Fruit fly (Drosophila melanogaster) whole organism, embryonic: ENCODE results near the gene Arp10.

Experiments used
- B-H2 ChIP-seq: fragments of 200-800 bp; sonication (Bioruptor generic); optimal IDR thresholded peaks from 2 replicates; lab custom pipeline; 2018; ENCODE audit warnings: missing biosample characterization, mild to moderate bottlenecking, missing genetic modification characterization
- CG10321 ChIP-seq: fragments of 200-800 bp; sonication (Bioruptor generic); IDR thresholded peaks from 2 replicates; pipeline ENCODE4 v1.3.6; 2022; ENCODE audit warnings: missing biosample characterization, missing genetic modification characterization
- CG10431 ChIP-seq: fragments of 200-800 bp; sonication (Bioruptor generic); optimal IDR thresholded peaks from 3 replicates; lab custom pipeline; 2018; ENCODE audit warnings: missing biosample characterization, mild to moderate bottlenecking, missing genetic modification characterization
- CG10979 ChIP-seq: fragments of 200-800 bp; sonication (Bioruptor generic); optimal IDR thresholded peaks from 2 replicates; lab custom pipeline; 2018; ENCODE audit warnings: missing biosample characterization, mild to moderate bottlenecking, missing genetic modification characterization, moderate library complexity
- CG13287 ChIP-seq: fragments of 200-800 bp; sonication (Bioruptor generic); IDR thresholded peaks from 2 replicates; pipeline ENCODE4 v1.3.6; 2022; ENCODE audit warnings: missing biosample characterization, missing genetic modification characterization; ENCODE audit not compliant: partially characterized antibody
- CG13775 ChIP-seq: fragments of 200-800 bp; sonication (Bioruptor generic); optimal IDR thresholded peaks from 3 replicates; lab custom pipeline; 2017; ENCODE audit warnings: missing biosample characterization, mild to moderate bottlenecking, missing genetic modification characterization
- CG14965 ChIP-seq: fragments of 200-800 bp; sonication (Bioruptor generic); optimal IDR thresholded peaks from 2 replicates; lab custom pipeline; 2016; ENCODE audit warnings: missing biosample characterization, missing genetic modification characterization, borderline replicate concordance
- CG15269 ChIP-seq: fragments of 200-800 bp; sonication (Bioruptor generic); optimal IDR thresholded peaks from 2 replicates; lab custom pipeline; 2018; ENCODE audit warnings: missing biosample characterization, mild to moderate bottlenecking, missing genetic modification characterization, moderate library complexity
- CG1603 ChIP-seq: fragments of 200-800 bp; sonication (Bioruptor generic); optimal IDR thresholded peaks from 2 replicates; lab custom pipeline; 2019; ENCODE audit warnings: missing biosample characterization, mild to moderate bottlenecking, missing genetic modification characterization, moderate library complexity
- CG16813 ChIP-seq: fragments of 200-800 bp; sonication (Bioruptor generic); IDR thresholded peaks from 3 replicates; pipeline ENCODE4 v1.3.6; 2022; ENCODE audit warnings: missing biosample characterization, missing genetic modification characterization; ENCODE audit not compliant: partially characterized antibody
- CG18262 ChIP-seq: fragments of 200-800 bp; optimal IDR thresholded peaks from 3 replicates; lab custom pipeline; 2019; ENCODE audit warnings: missing biosample characterization, mild to moderate bottlenecking, missing genetic modification characterization, moderate library complexity
- CG18599 ChIP-seq: fragments of 200-800 bp; sonication (Bioruptor generic); optimal IDR thresholded peaks from 3 replicates; lab custom pipeline; 2017; ENCODE audit warnings: missing biosample characterization, missing genetic modification characterization, mild to moderate bottlenecking, moderate library complexity, missing genetic modification reagents
- CG2116 ChIP-seq: fragments of 200-800 bp; sonication (Bioruptor generic); optimal IDR thresholded peaks from 3 replicates; lab custom pipeline; 2018; ENCODE audit warnings: missing biosample characterization, mild to moderate bottlenecking, missing genetic modification characterization
- CG32532 ChIP-seq: fragments of 200-800 bp; sonication (Bioruptor generic); IDR thresholded peaks from 2 replicates; pipeline ENCODE4 v1.3.6; 2022; ENCODE audit warnings: missing biosample characterization, missing genetic modification characterization
- CG6765 ChIP-seq: fragments of 200-800 bp; sonication (Bioruptor generic); optimal IDR thresholded peaks from 3 replicates; lab custom pipeline; 2017; ENCODE audit warnings: missing biosample characterization, mild to moderate bottlenecking, missing genetic modification characterization
- CG6791 ChIP-seq: fragments of 200-800 bp; sonication (Bioruptor generic); IDR thresholded peaks from 3 replicates; pipeline ENCODE4 v1.3.6; 2022; ENCODE audit warnings: missing biosample characterization, missing genetic modification characterization; ENCODE audit not compliant: partially characterized antibody
- CG7271 ChIP-seq: fragments of 200-800 bp; sonication (Bioruptor generic); optimal IDR thresholded peaks from 2 replicates; lab custom pipeline; 2018; ENCODE audit warnings: missing biosample characterization, mild to moderate bottlenecking, missing genetic modification characterization, moderate library complexity
- CG7357 ChIP-seq: fragments of 200-800 bp; sonication (Bioruptor generic); IDR thresholded peaks from 3 replicates; pipeline ENCODE4 v1.3.6; 2022; ENCODE audit warnings: missing biosample characterization, missing genetic modification characterization
- CG9817 ChIP-seq: fragments of 200-800 bp; sonication (Bioruptor generic); optimal IDR thresholded peaks from 2 replicates; lab custom pipeline; 2018; ENCODE audit warnings: missing biosample characterization, mild to moderate bottlenecking, missing genetic modification characterization, moderate library complexity
- CHES-1-like ChIP-seq: fragments of 200-800 bp; sonication (Bioruptor generic); optimal IDR thresholded peaks from 2 replicates; lab custom pipeline; 2016; ENCODE audit warnings: missing biosample characterization, missing genetic modification characterization
- CTCF ChIP-seq: fragments of 200-800 bp; sonication (Bioruptor generic); optimal IDR thresholded peaks from 2 replicates; lab custom pipeline; 2017; ENCODE audit warnings: missing biosample characterization, mild to moderate bottlenecking, missing genetic modification characterization, moderate library complexity
- D ChIP-seq, 2 experiments: fragments of 200-800 bp in 1 of 2; fragments of >200 bp in 1 of 2; sonication (Bioruptor generic) in 1 of 2; optimal IDR thresholded peaks; 2 replicates in 1 of 2; 3 replicates in 1 of 2; lab custom pipeline; 2017; ENCODE audit warnings: mild to moderate bottlenecking in 1 of 2, missing biosample characterization in 1 of 2, missing genetic modification characterization in 1 of 2, missing genetic modification reagents in 1 of 2
- Dek ChIP-seq: fragments of 200-800 bp; sonication (Bioruptor generic); optimal IDR thresholded peaks from 3 replicates; lab custom pipeline; 2019; ENCODE audit warnings: missing biosample characterization, mild to moderate bottlenecking, missing genetic modification characterization, moderate library complexity
- E2f2 ChIP-seq: fragments of 200-800 bp; sonication (Bioruptor generic); IDR thresholded peaks from 2 replicates; pipeline ENCODE4 v1.3.6; 2022; ENCODE audit warnings: missing biosample characterization, missing genetic modification characterization
- Fer1 ChIP-seq: fragments of 200-800 bp; sonication (Bioruptor generic); optimal IDR thresholded peaks from 2 replicates; lab custom pipeline; 2017; ENCODE audit warnings: missing biosample characterization, mild to moderate bottlenecking, missing genetic modification characterization
- GATAe ChIP-seq: fragments of 200-800 bp; sonication (Bioruptor generic); conservative IDR thresholded peaks from 2 replicates; pipeline ENCODE4 v1.3.6; 2022; ENCODE audit warnings: missing biosample characterization, missing genetic modification characterization
- HLH3B ChIP-seq: fragments of 200-800 bp; sonication (Bioruptor generic); IDR thresholded peaks from 2 replicates; pipeline ENCODE4 v1.3.6; 2022; ENCODE audit warnings: missing biosample characterization, missing genetic modification characterization
- HLHmδ ChIP-seq: fragments of 200-800 bp; sonication (Bioruptor generic); optimal IDR thresholded peaks from 2 replicates; lab custom pipeline; 2018; ENCODE audit warnings: missing biosample characterization, mild to moderate bottlenecking, missing genetic modification characterization, moderate library complexity
- Hand ChIP-seq: fragments of 200-800 bp; sonication (Bioruptor generic); optimal IDR thresholded peaks from 2 replicates; lab custom pipeline; 2017; ENCODE audit warnings: mild to moderate bottlenecking, missing biosample characterization, missing genetic modification reagents, missing genetic modification characterization
- MTF-1 ChIP-seq: fragments of 200-800 bp; sonication (Bioruptor generic); optimal IDR thresholded peaks from 2 replicates; lab custom pipeline; 2018; ENCODE audit warnings: missing biosample characterization, mild to moderate bottlenecking, missing genetic modification characterization, borderline replicate concordance
- Usf ChIP-seq: fragments of 200-800 bp; sonication (Bioruptor generic); optimal IDR thresholded peaks from 2 replicates; lab custom pipeline; 2017; ENCODE audit warnings: missing genotype, missing biosample characterization, missing genetic modification characterization
- ato ChIP-seq: fragments of 200-800 bp; sonication (Bioruptor generic); IDR thresholded peaks from 2 replicates; pipeline ENCODE4 v1.3.6; 2022; ENCODE audit warnings: missing biosample characterization, missing genetic modification characterization; ENCODE audit not compliant: partially characterized antibody
- bowl ChIP-seq: fragments of 200-800 bp; sonication (Bioruptor generic); IDR thresholded peaks from 2 replicates; pipeline ENCODE4 v1.3.6; 2022; ENCODE audit warnings: missing biosample characterization, missing genetic modification characterization
- bsh ChIP-seq, 2 experiments: fragments of 200-800 bp; sonication (Bioruptor generic); optimal IDR thresholded peaks; 2 replicates each; lab custom pipeline; 2017 to 2018; ENCODE audit warnings: mild to moderate bottlenecking in 2 of 2, missing biosample characterization in 2 of 2, missing genetic modification characterization in 2 of 2, moderate library complexity in 1 of 2
- cad ChIP-seq: fragments of >200 bp; optimal IDR thresholded peaks from 2 replicates; lab custom pipeline; 2017; ENCODE audit warnings: missing biosample characterization, missing genetic modification characterization
- cg ChIP-seq: fragments of 200-800 bp; sonication (Bioruptor generic); optimal IDR thresholded peaks from 3 replicates; lab custom pipeline; 2019; ENCODE audit warnings: missing biosample characterization, mild to moderate bottlenecking, missing genetic modification characterization, moderate library complexity
- chn ChIP-seq: fragments of 200-800 bp; sonication (Bioruptor generic); optimal IDR thresholded peaks from 2 replicates; lab custom pipeline; 2016; ENCODE audit warnings: missing biosample characterization, missing genetic modification characterization
- dimm ChIP-seq: fragments of 200-800 bp; sonication (Bioruptor generic); IDR thresholded peaks from 2 replicates; pipeline ENCODE4 v1.3.6; 2022; ENCODE audit warnings: missing biosample characterization, missing genetic modification characterization
- gcm ChIP-seq: fragments of 200-800 bp; sonication (Bioruptor generic); optimal IDR thresholded peaks from 2 replicates; lab custom pipeline; 2019; ENCODE audit warnings: missing biosample characterization, mild to moderate bottlenecking, missing genetic modification characterization, moderate library complexity
- gsb ChIP-seq: fragments of 200-800 bp; sonication (Bioruptor generic); IDR thresholded peaks from 2 replicates; pipeline ENCODE4 v1.3.6; 2022; ENCODE audit warnings: missing biosample characterization, missing genetic modification characterization
- lbe ChIP-seq: fragments of 200-800 bp; sonication (Bioruptor generic); optimal IDR thresholded peaks from 2 replicates; lab custom pipeline; 2016; ENCODE audit warnings: missing biosample characterization, mild to moderate bottlenecking, missing genetic modification characterization
- maf-S ChIP-seq: fragments of 200-800 bp; sonication (Bioruptor generic); optimal IDR thresholded peaks from 2 replicates; lab custom pipeline; 2016; ENCODE audit warnings: missing biosample characterization, missing genetic modification characterization
- nmo ChIP-seq: fragments of 200-800 bp; sonication (Bioruptor generic); optimal IDR thresholded peaks from 2 replicates; lab custom pipeline; 2018; ENCODE audit warnings: missing biosample characterization, mild to moderate bottlenecking, missing genetic modification characterization, moderate library complexity
- schlank ChIP-seq: fragments of 200-800 bp; sonication (Bioruptor generic); optimal IDR thresholded peaks from 2 replicates; lab custom pipeline; 2018; ENCODE audit warnings: missing biosample characterization, mild to moderate bottlenecking, missing genetic modification characterization
- sug ChIP-seq: fragments of 200-800 bp; optimal IDR thresholded peaks from 2 replicates; lab custom pipeline; 2019; ENCODE audit warnings: missing biosample characterization, mild to moderate bottlenecking, missing genetic modification characterization, moderate library complexity
- tup ChIP-seq: fragments of 200-800 bp; sonication (Bioruptor generic); optimal IDR thresholded peaks from 2 replicates; lab custom pipeline; 2016; ENCODE audit warnings: missing biosample characterization, mild to moderate bottlenecking, missing genetic modification characterization, moderate library complexity

Gene Arp10

dm6 chrX:19615990-19616663 is 29.8 kb downstream of the Arp10 start, which contains the start of gene CG14210 (continued):
- TF ChIP-seq ato (GFP tag; lab: Robert Waterston, UW) (peak; percentile 69), CG18599 (GFP tag; lab: Kevin White, UChicago) (no peak)

- TF ChIP-seq CTCF (GFP tag; lab: Kevin White, UChicago), result peak; percentile 14
- no peak for TF ChIP-seq tup (GFP tag; lab: Kevin White, UChicago)
- TF ChIP-seq CG32532 (GFP tag; lab: Robert Waterston, UW), result peak; percentile 41; the same call in 1 of the 2 replicates
- peak; percentile 40 for TF ChIP-seq CG10431 (GFP tag; lab: Kevin White, UChicago)
- peak; percentile 76 for TF ChIP-seq MTF-1 (GFP tag; lab: Kevin White, UChicago)
- no peak for TF ChIP-seq CG9817 (tag; lab: Kevin White, UChicago)
- TF ChIP-seq sug (tag; lab: Kevin White, UChicago), result peak; percentile 37
- peak; percentile 75 for TF ChIP-seq CG13287 (GFP tag; lab: Robert Waterston, UW)
- TF ChIP-seq CG10979 (tag; lab: Kevin White, UChicago), result peak; percentile 45
- TF ChIP-seq CG7271 (tag; lab: Kevin White, UChicago), result peak; percentile 76
- TF ChIP-seq nmo (GFP tag; lab: Kevin White, UChicago), result peak; percentile 23
- peak; percentile 94 for TF ChIP-seq CG2116 (GFP tag; lab: Kevin White, UChicago)
- TF ChIP-seq CG18262 (tag; lab: Kevin White, UChicago), result peak; percentile 34
- TF ChIP-seq bowl (GFP tag; lab: Robert Waterston, UW), result 0 out of 2 replicates have a peak, but pooled peaks have one; percentile 10
- TF ChIP-seq CG7357 (GFP tag; lab: Robert Waterston, UW), result no peak
- peak; percentile 40 for TF ChIP-seq lbe
- peak; percentile 83 for TF ChIP-seq CG6765 (GFP tag; lab: Kevin White, UChicago)
- TF ChIP-seq Dek (tag; lab: Kevin White, UChicago), result no peak
- TF ChIP-seq CG10321, result no peak
- TF ChIP-seq HLHmδ, result peak; percentile 86
- TF ChIP-seq CG13775 (GFP tag; lab: Kevin White, UChicago), result peak; percentile 64
- TF ChIP-seq cg, result no peak
- peak; percentile 44; the same call in 1 of the 3 replicates for TF ChIP-seq CG6791 (GFP tag; lab: Robert Waterston, UW)
- TF ChIP-seq CHES-1-like (GFP tag; lab: Kevin White, UChicago), result peak; percentile 24
- peak; percentile 83 for TF ChIP-seq E2f2 (GFP tag; lab: Robert Waterston, UW)
- no peak for TF ChIP-seq Usf (GFP tag; lab: Kevin White, UChicago)
- no peak for TF ChIP-seq maf-S
- no peak for TF ChIP-seq CG14965
- TF ChIP-seq schlank, result peak; percentile 71
- TF ChIP-seq chn, result no peak
- peak; percentile 35 for TF ChIP-seq Hand (GFP tag; lab: Kevin White, UChicago)
- TF ChIP-seq gcm (GFP tag; lab: Kevin White, UChicago), result peak; percentile 69
- peak; percentile 84 for TF ChIP-seq Fer1 (GFP tag; lab: Kevin White, UChicago)
- TF ChIP-seq GATAe (GFP tag; lab: Robert Waterston, UW), result no peak
- TF ChIP-seq bsh (GFP tag; optimal IDR thresholded peaks at IDR 0.05; lab: Kevin White, UChicago), result peak in 1 of 2 experiments; percentile 28
- no peak for TF ChIP-seq D (optimal IDR thresholded peaks at IDR 0.05; lab: Kevin White, UChicago)
- peak; percentile 18 for TF ChIP-seq D (GFP tag; optimal IDR thresholded peaks at IDR 0.05; lab: Kevin White, UChicago)
- peak; percentile 81 for TF ChIP-seq CG1603
- no peak for TF ChIP-seq cad (GFP tag; lab: Kevin White, UChicago)
- TF ChIP-seq CG15269 (tag; lab: Kevin White, UChicago), result no peak
- TF ChIP-seq HLH3B (GFP tag; lab: Robert Waterston, UW), result peak; percentile 40; the same call in 1 of the 2 replicates
- peak; percentile 76 for TF ChIP-seq B-H2 (GFP tag; lab: Kevin White, UChicago)
- no peak for TF ChIP-seq dimm (GFP tag; lab: Robert Waterston, UW)
- 0 out of 3 replicates have a peak, but pooled peaks have one; percentile 33 for TF ChIP-seq CG16813 (GFP tag; lab: Robert Waterston, UW)
- TF ChIP-seq gsb (GFP tag; lab: Robert Waterston, UW), result 0 out of 2 replicates have a peak, but pooled peaks have one; percentile 9
Observed at dm6 chrX:19613473-19613872, 32.5 kb downstream of the Arp10 start.
